Worm (Caenorhabditis elegans) whole organism, early embryonic: Measurements from ENCODE around the gene C53C7.3.

ENCODE experiments used
- B0310.2 ChIP-seq: sonication (generic microtip); optimal IDR thresholded peaks from 2 replicates; lab custom pipeline; 2016; ENCODE audit warnings: mild to moderate bottlenecking, missing genetic modification characterization, missing compliant biosample characterization
- F13C5.2 ChIP-seq: sonication (generic microtip); optimal IDR thresholded peaks from 2 replicates; lab custom pipeline; 2017; ENCODE audit warnings: mild to moderate bottlenecking, missing genetic modification characterization, inconsistent platforms, missing compliant biosample characterization
- aly-1 ChIP-seq: sonication (generic microtip); optimal IDR thresholded peaks from 2 replicates; lab custom pipeline; 2016; ENCODE audit warnings: missing genetic modification characterization, missing compliant biosample characterization
- ama-1 ChIP-seq: fragments of 150-350 bp; optimal IDR thresholded peaks from 2 replicates; lab custom pipeline; 2014
- ets-7 ChIP-seq: sonication (generic microtip); optimal IDR thresholded peaks from 2 replicates; lab custom pipeline; 2016; ENCODE audit warnings: missing genotype, missing genetic modification characterization, missing compliant biosample characterization
- flt-1 ChIP-seq: fragments of 200-800 bp; sonication (Bioruptor generic); IDR thresholded peaks from 2 replicates; pipeline ENCODE4 v1.3.6; 2022; ENCODE audit warnings: missing genetic modification characterization, missing compliant biosample characterization
- hmbx-1 ChIP-seq: sonication (generic microtip); optimal IDR thresholded peaks from 2 replicates; lab custom pipeline; 2016; ENCODE audit warnings: mild to moderate bottlenecking, missing genetic modification characterization, missing compliant biosample characterization
- hmg-4 ChIP-seq: fragments of 200-800 bp; sonication (Bioruptor generic); optimal IDR thresholded peaks from 2 replicates; lab custom pipeline; 2018; ENCODE audit warnings: mild to moderate bottlenecking, missing genetic modification characterization, missing compliant biosample characterization
- sea-1 ChIP-seq: fragments of 200-800 bp; sonication (Bioruptor generic); conservative IDR thresholded peaks from 2 replicates; pipeline ENCODE4 v1.3.6; 2022; ENCODE audit warnings: missing genetic modification characterization, missing compliant biosample characterization
- tbx-37 ChIP-seq: fragments of 200-800 bp; sonication (Bioruptor generic); conservative IDR thresholded peaks from 2 replicates; pipeline ENCODE4 v1.3.6; 2022; ENCODE audit warnings: missing genetic modification reagents, missing genetic modification characterization, missing compliant biosample characterization
- tra-4 ChIP-seq: sonication (generic microtip); optimal IDR thresholded peaks from 2 replicates; lab custom pipeline; 2017; ENCODE audit warnings: missing genetic modification characterization, missing compliant biosample characterization

ce11 chrX:13016290-13016689 is 32.1 kb upstream of the C53C7.3 start:
- TF ChIP-seq flt-1 (GFP tag; lab: Robert Waterston, UW) (no peak), tbx-37 (no peak), ama-1 (lab: Kevin White, UChicago) (no peak), tra-4 (tag; lab: Kevin White, UChicago) (no peak), B0310.2 (tag; lab: Kevin White, UChicago) (no peak), aly-1 (tag; lab: Kevin White, UChicago) (no peak), F13C5.2 (tag; lab: Kevin White, UChicago) (no peak), hmbx-1 (tag; lab: Kevin White, UChicago) (no peak), sea-1 (GFP tag; lab: Robert Waterston, UW) (no peak), ets-7 (tag; lab: Kevin White, UChicago) (no peak), hmg-4 (no peak)
